Worm (Caenorhabditis elegans) whole organism, late embryonic: ENCODE data around the gene F10G7.10.

ENCODE experiments used
- Y22D7AL.16 ChIP-seq: sonication (generic microtip); optimal IDR thresholded peaks from 2 replicates; lab custom pipeline; 2016; ENCODE audit warnings: missing genetic modification characterization, missing compliant biosample characterization
- ahr-1 ChIP-seq: sonication (generic microtip); optimal IDR thresholded peaks from 2 replicates; lab custom pipeline; 2016; ENCODE audit warnings: missing genetic modification characterization, missing compliant biosample characterization
- ama-1 ChIP-seq: fragments of 150-350 bp; optimal IDR thresholded peaks from 2 replicates; lab custom pipeline; 2014
- elt-2 ChIP-seq: sonication (generic microtip); optimal IDR thresholded peaks from 2 replicates; lab custom pipeline; 2016; ENCODE audit warnings: missing genetic modification reagents, missing genetic modification characterization, missing compliant biosample characterization
- ets-4 ChIP-seq: sonication (generic microtip); optimal IDR thresholded peaks from 2 replicates; lab custom pipeline; 2016; ENCODE audit warnings: missing genetic modification characterization, missing compliant biosample characterization
- nfya-1 ChIP-seq: sonication (generic microtip); optimal IDR thresholded peaks from 2 replicates; lab custom pipeline; 2017; ENCODE audit warnings: missing genetic modification characterization, mild to moderate bottlenecking, missing compliant biosample characterization, antibody characterized with exemption, moderate library complexity
- nhr-11 ChIP-seq: fragments of 150-350 bp; optimal IDR thresholded peaks from 2 replicates; lab custom pipeline; 2014; ENCODE audit warnings: missing biosample characterization, missing genetic modification characterization
- npax-4 ChIP-seq: sonication (generic microtip); optimal IDR thresholded peaks from 2 replicates; lab custom pipeline; 2016; ENCODE audit warnings: missing genetic modification characterization, missing compliant biosample characterization
- odd-2 ChIP-seq: sonication (generic microtip); optimal IDR thresholded peaks from 2 replicates; lab custom pipeline; 2017; ENCODE audit warnings: antibody characterized with exemption, mild to moderate bottlenecking, missing genetic modification characterization, missing compliant biosample characterization
- pha-2 ChIP-seq: sonication (generic microtip); optimal IDR thresholded peaks from 2 replicates; lab custom pipeline; 2017; ENCODE audit warnings: mild to moderate bottlenecking, missing genetic modification characterization, missing compliant biosample characterization
- pros-1 ChIP-seq: fragments of 150-350 bp; optimal IDR thresholded peaks from 2 replicates; lab custom pipeline; 2014; ENCODE audit warnings: missing biosample characterization, missing genetic modification reagents, missing genetic modification characterization
- syd-9 ChIP-seq: sonication (generic microtip); optimal IDR thresholded peaks from 2 replicates; lab custom pipeline; 2016; ENCODE audit warnings: mild to moderate bottlenecking, missing genetic modification characterization, moderate library complexity, missing compliant biosample characterization
- tbx-2 ChIP-seq: sonication (generic microtip); optimal IDR thresholded peaks from 2 replicates; lab custom pipeline; 2016; ENCODE audit warnings: missing genetic modification characterization, missing compliant biosample characterization
- unc-86 ChIP-seq: sonication (generic microtip); optimal IDR thresholded peaks from 2 replicates; lab custom pipeline; 2016; ENCODE audit warnings: missing genetic modification characterization, missing compliant biosample characterization

ce11 chrII:4726750-4727384, 803 bp upstream of the F10G7.10 start:
- TF ChIP-seq nhr-11 (tag; lab: Kevin White, UChicago) (no peak), ama-1 (lab: Kevin White, UChicago) (no peak), elt-2 (tag; lab: Kevin White, UChicago) (no peak), pha-2 (tag; lab: Kevin White, UChicago) (no peak), nfya-1 (tag; lab: Kevin White, UChicago) (no peak), ahr-1 (tag; lab: Kevin White, UChicago) (no peak), pros-1 (tag; lab: Kevin White, UChicago) (no peak), Y22D7AL.16 (tag; lab: Kevin White, UChicago) (no peak), syd-9 (no peak), odd-2 (tag; lab: Kevin White, UChicago) (no peak), ets-4 (tag; lab: Kevin White, UChicago) (no peak), tbx-2 (no peak), npax-4 (tag; lab: Kevin White, UChicago) (no peak), unc-86 (tag; lab: Kevin White, UChicago) (no peak)
